Worm (Caenorhabditis elegans): Measurements from ENCODE around the gene pmk-2.

- TF ChIP-seq nhr-76 (tag; optimal IDR thresholded peaks at IDR 0.05): no peak
- no peak for TF ChIP-seq ctbp-1 (GFP tag; IDR thresholded peaks at IDR 0.05)
- TF ChIP-seq R02D3.7 (tag; optimal IDR thresholded peaks at IDR 0.05): no peak
- no peak for TF ChIP-seq unc-130 (GFP tag; optimal IDR thresholded peaks at IDR 0.05)
- TF ChIP-seq daf-16 (GFP tag; optimal IDR thresholded peaks at IDR 0.05): no peak
- TF ChIP-seq daf-16 (tag; optimal IDR thresholded peaks at IDR 0.05): no peak
- TF ChIP-seq nhr-42 (GFP tag; IDR thresholded peaks at IDR 0.05): no peak
- TF ChIP-seq vab-7 (GFP tag; IDR thresholded peaks at IDR 0.05): no peak
- TF ChIP-seq aly-2 (tag; optimal IDR thresholded peaks at IDR 0.05): no peak
- no peak for TF ChIP-seq daf-12 (tag; optimal IDR thresholded peaks at IDR 0.05)
- no peak for TF ChIP-seq lsy-2 (tag; optimal IDR thresholded peaks at IDR 0.05)
- TF ChIP-seq lin-13 (GFP tag; optimal IDR thresholded peaks at IDR 0.05): no peak
These were observed 6.8 kb upstream of the pmk-2 start for ce11 chrIV:8136548-8136947.

Measured in whole organism, L4 larva.